Fruit fly (Drosophila melanogaster) whole organism, adult: Measurements from ENCODE around the gene CG15213.

Source experiments
- CG11617 ChIP-seq: fragments of 200-800 bp; sonication (Bioruptor generic); optimal IDR thresholded peaks from 2 replicates; lab custom pipeline; 2017; ENCODE audit warnings: mild to moderate bottlenecking, missing biosample characterization, missing genetic modification reagents, missing genetic modification characterization
- Crg-1 ChIP-seq: fragments of 200-800 bp; sonication (Bioruptor generic); optimal IDR thresholded peaks from 2 replicates; lab custom pipeline; 2016; ENCODE audit warnings: missing biosample characterization, missing genetic modification characterization
- Hr96 ChIP-seq: fragments of 200-800 bp; sonication (Bioruptor generic); optimal IDR thresholded peaks from 2 replicates; lab custom pipeline; 2016; ENCODE audit warnings: missing biosample characterization, missing genetic modification characterization
- ovo ChIP-seq: fragments of 200-800 bp; sonication (Bioruptor generic); optimal IDR thresholded peaks from 2 replicates; lab custom pipeline; 2016; ENCODE audit warnings: missing biosample characterization, missing genetic modification characterization
- pad ChIP-seq: fragments of 200-800 bp; sonication (Bioruptor generic); optimal IDR thresholded peaks from 3 replicates; lab custom pipeline; 2017; ENCODE audit warnings: missing biosample characterization, missing genetic modification characterization, mild to moderate bottlenecking, moderate library complexity, missing genetic modification reagents

DNA sequence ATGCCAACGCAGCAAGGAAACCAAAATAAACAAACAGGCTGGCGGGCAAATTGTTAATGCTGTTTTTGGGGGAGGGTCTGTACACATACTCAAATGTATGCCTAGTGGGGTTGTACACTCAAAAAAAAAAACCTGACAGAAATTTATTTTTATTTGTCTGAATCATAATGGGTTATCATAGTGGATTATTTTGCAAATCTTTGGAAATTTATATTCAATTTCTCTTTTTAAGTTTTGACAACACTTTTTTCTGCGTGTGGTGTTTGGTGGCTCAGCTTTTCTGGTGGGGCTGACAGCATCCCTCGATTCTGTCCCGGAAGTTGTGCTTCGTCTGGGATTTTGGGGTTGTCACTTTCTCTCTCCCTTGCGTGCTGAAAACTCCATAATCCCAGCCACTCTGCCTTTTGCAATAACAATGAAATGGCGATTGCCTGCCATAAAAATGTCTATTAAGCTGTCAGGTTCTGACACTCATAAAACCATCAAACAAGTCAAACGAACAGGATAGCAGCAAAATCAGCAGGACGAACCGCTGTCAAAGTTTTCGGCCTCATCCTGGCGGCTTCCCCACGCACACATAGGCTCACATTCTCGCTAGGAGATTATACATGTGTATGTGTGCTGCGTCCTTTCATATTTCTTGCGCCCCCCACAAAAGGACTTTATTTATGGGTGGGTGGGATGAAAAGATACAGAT, 22.0 kb upstream of the CG15213 start:
- TF ChIP-seq Hr96 (GFP tag; lab: Kevin White, UChicago) = no peak
- no peak for TF ChIP-seq CG11617
- TF ChIP-seq ovo (GFP tag; lab: Kevin White, UChicago) = no peak
- TF ChIP-seq Crg-1 (GFP tag; lab: Kevin White, UChicago) = no peak
- TF ChIP-seq pad (GFP tag; lab: Kevin White, UChicago) = no peak
